Fruit fly (Drosophila melanogaster) S2 (cell line): Measurements from ENCODE around the gene CG15282.

Experiments
- CG8478 ChIP-seq: fragments of >200 bp; optimal IDR thresholded peaks from 2 replicates; lab custom pipeline; 2018
- CTCF ChIP-seq, 2 experiments: fragments of >200 bp; optimal IDR thresholded peaks; 2 replicates each; lab custom pipeline; 2018

DNA sequence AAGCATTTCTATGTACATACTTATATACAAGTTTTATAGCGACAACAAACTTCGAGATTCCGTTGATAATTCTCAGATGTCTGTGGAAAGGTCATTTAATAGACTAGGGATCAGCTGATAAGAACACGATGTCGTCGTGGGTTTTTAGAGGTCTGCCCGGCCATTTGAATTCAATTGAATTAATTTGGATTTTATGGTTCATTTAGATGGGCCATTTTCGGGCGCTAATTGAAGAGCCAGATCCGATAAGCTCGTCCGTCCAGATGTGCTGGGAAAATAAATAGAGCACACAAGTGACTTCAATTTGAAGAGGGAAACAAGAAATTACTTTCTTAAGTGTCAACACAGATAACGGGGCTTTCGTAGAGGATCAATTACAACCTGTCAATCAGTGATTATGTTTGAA lies 38.7 kb upstream of the CG15282 start:
- TF ChIP-seq CG8478 (no peak), CTCF (optimal IDR thresholded peaks at IDR 0.05; lab: Kevin White, UChicago) (no peak)
